Worm (Caenorhabditis elegans) whole organism, midembryonic: ENCODE measurements around the gene Y32H12A.8.

Experiments used
- T22C8.4 ChIP-seq: fragments of 200-800 bp; sonication (Bioruptor generic); IDR thresholded peaks from 2 replicates; pipeline ENCODE4 v1.3.6; 2022; ENCODE audit warnings: missing genetic modification characterization, missing compliant biosample characterization
- cog-1 ChIP-seq: sonication (generic microtip); optimal IDR thresholded peaks from 2 replicates; lab custom pipeline; 2016; ENCODE audit warnings: missing genetic modification characterization, missing compliant biosample characterization
- flt-1 ChIP-seq: fragments of 200-800 bp; sonication (Bioruptor generic); IDR thresholded peaks from 2 replicates; pipeline ENCODE4 v1.3.6; 2022; ENCODE audit warnings: missing genetic modification characterization, missing compliant biosample characterization
- klf-2 ChIP-seq: fragments of 200-800 bp; sonication (Bioruptor generic); conservative IDR thresholded peaks from 2 replicates; pipeline ENCODE4 v1.3.6; 2022; ENCODE audit warnings: missing genetic modification reagents, missing genetic modification characterization, missing compliant biosample characterization

- TF ChIP-seq flt-1 (GFP tag; lab: Robert Waterston, UW) (no peak), klf-2 (no peak), T22C8.4 (no peak), cog-1 (tag; lab: Kevin White, UChicago) (no peak)
These were observed 65.3 kb downstream of the Y32H12A.8 start for ce11 chrIII:5340530-5340929.
